Fruit fly (Drosophila melanogaster): ENCODE data around the gene mtSSB.
A peak's percentile ranks its signal among the peaks of the same experiment; 100 is the strongest.

The mtSSB gene

dm6 chr3R:16214474-16215318 lies 9.6 kb upstream of the mtSSB start (continued):
- TF ChIP-seq fd59A (GFP tag; optimal IDR thresholded peaks at IDR 0.05) (no peak), CG8119 (GFP tag; IDR thresholded peaks at IDR 0.05) (no peak), topi (GFP tag; optimal IDR thresholded peaks at IDR 0.05) (peak; percentile 31), CG3032 (tag; optimal IDR thresholded peaks at IDR 0.05) (peak; percentile 36), Lpt (GFP tag; optimal IDR thresholded peaks at IDR 0.05) (no peak), Eip93F (GFP tag; optimal IDR thresholded peaks at IDR 0.05) (no peak), CG10631 (GFP tag; optimal IDR thresholded peaks at IDR 0.05) (peak; percentile 31), CG7368 (GFP tag; optimal IDR thresholded peaks at IDR 0.05) (no peak), CG4318 (GFP tag; optimal IDR thresholded peaks at IDR 0.05) (peak; percentile 32), net (GFP tag; optimal IDR thresholded peaks at IDR 0.05) (peak; percentile 21), Eip75B (GFP tag; optimal IDR thresholded peaks at IDR 0.05) (no peak), CG6163 (GFP tag; IDR thresholded peaks at IDR 0.05) (no peak; the same call in 2 of the 3 replicates), Eip78C (GFP tag) (peak; percentile 83), CG9139 (GFP tag; optimal IDR thresholded peaks at IDR 0.05) (no peak), CG6276 (GFP tag; optimal IDR thresholded peaks at IDR 0.05) (peak; percentile 19), fd85E (GFP tag; optimal IDR thresholded peaks at IDR 0.05) (no peak), spab (GFP tag; optimal IDR thresholded peaks at IDR 0.05) (peak; percentile 21), vri (GFP tag; optimal IDR thresholded peaks at IDR 0.05) (no peak), svp (GFP tag) (peak; percentile 73), Met (GFP tag; optimal IDR thresholded peaks at IDR 0.05) (peak; percentile 24), pdm3 (GFP tag; optimal IDR thresholded peaks at IDR 0.05) (peak; percentile 24), fkh (GFP tag; optimal IDR thresholded peaks at IDR 0.05) (no peak), CG31627 (GFP tag; optimal IDR thresholded peaks at IDR 0.05) (peak; percentile 2)

dm6 chr3R:16213792-16214473 lies 8.9 kb upstream of the mtSSB start:
- TF ChIP-seq Hr4 (GFP tag; optimal IDR thresholded peaks at IDR 0.05) (no peak), CG6854 (GFP tag; optimal IDR thresholded peaks at IDR 0.05) (peak; percentile 36), ss (GFP tag; optimal IDR thresholded peaks at IDR 0.05) (no peak), spab (GFP tag; optimal IDR thresholded peaks at IDR 0.05) (no peak), Ets96B (tag; optimal IDR thresholded peaks at IDR 0.05) (peak; percentile 30), CG6808 (GFP tag; optimal IDR thresholded peaks at IDR 0.05) (no peak), CG4318 (GFP tag; optimal IDR thresholded peaks at IDR 0.05) (peak; percentile 32), OdsH (GFP tag; optimal IDR thresholded peaks at IDR 0.05) (peak; percentile 32), svp (GFP tag) (peak; percentile 36), CG32006 (GFP tag; optimal IDR thresholded peaks at IDR 0.05) (peak; percentile 45), Eip78C (GFP tag) (peak; percentile 66)

dm6 chr3R:16212859-16213708 lies 8.0 kb upstream of the mtSSB start:
- TF ChIP-seq CG34406 (GFP tag; optimal IDR thresholded peaks at IDR 0.05) (peak; percentile 27), Smox (GFP tag; optimal IDR thresholded peaks at IDR 0.05) (peak; percentile 36), CG3032 (tag; optimal IDR thresholded peaks at IDR 0.05) (peak; percentile 44), CG6854 (GFP tag; optimal IDR thresholded peaks at IDR 0.05) (no peak), CG3919 (GFP tag; optimal IDR thresholded peaks at IDR 0.05) (peak; percentile 71), CG8632 (GFP tag; optimal IDR thresholded peaks at IDR 0.05) (peak; percentile 11), pdm3 (GFP tag; optimal IDR thresholded peaks at IDR 0.05) (peak; percentile 5), CG16779 (tag; optimal IDR thresholded peaks at IDR 0.05) (peak; percentile 49), CG32006 (GFP tag; optimal IDR thresholded peaks at IDR 0.05) (peak; percentile 49), fd59A (GFP tag; optimal IDR thresholded peaks at IDR 0.05) (peak; percentile 30), CG7368 (GFP tag; optimal IDR thresholded peaks at IDR 0.05) (peak; percentile 80), Eip78C (GFP tag) (peak; percentile 89), salr (GFP tag; optimal IDR thresholded peaks at IDR 0.05) (peak in 1 of 2 experiments; percentile 39), CG1621 (tag; optimal IDR thresholded peaks at IDR 0.05) (no peak), CG6792 (GFP tag; optimal IDR thresholded peaks at IDR 0.05) (peak; percentile 41), cyc (GFP tag; optimal IDR thresholded peaks at IDR 0.05) (peak; percentile 43), Lpt (GFP tag; optimal IDR thresholded peaks at IDR 0.05) (peak; percentile 28), achi (GFP tag; optimal IDR thresholded peaks at IDR 0.05) (peak; percentile 14), Eip75B (GFP tag; optimal IDR thresholded peaks at IDR 0.05) (peak; percentile 62), Blimp-1 (GFP tag; optimal IDR thresholded peaks at IDR 0.05) (no peak), Hr4 (GFP tag; optimal IDR thresholded peaks at IDR 0.05) (peak; percentile 35), CG4318 (GFP tag; optimal IDR thresholded peaks at IDR 0.05) (no peak), Hr39 (GFP tag; optimal IDR thresholded peaks at IDR 0.05) (no peak)
